Worm (Caenorhabditis elegans) whole organism, L1 larva: Measurements from ENCODE around the gene fbxc-45.

Experiments used
- fos-1 ChIP-seq: fragments of 150-350 bp; optimal IDR thresholded peaks from 2 replicates; lab custom pipeline; 2014; ENCODE audit warnings: missing biosample characterization, missing genetic modification characterization
- nhr-20 ChIP-seq: sonication (generic microtip); optimal IDR thresholded peaks from 2 replicates; lab custom pipeline; 2016; ENCODE audit warnings: mild to moderate bottlenecking, missing genetic modification characterization, missing compliant biosample characterization
- nhr-84 ChIP-seq: sonication (generic microtip); optimal IDR thresholded peaks from 2 replicates; lab custom pipeline; 2017; ENCODE audit warnings: missing biosample characterization, missing genetic modification characterization
- unc-130 ChIP-seq: fragments of 150-350 bp; optimal IDR thresholded peaks from 2 replicates; lab custom pipeline; 2017; ENCODE audit warnings: missing biosample characterization, missing genetic modification characterization, inconsistent platforms
- ztf-11 ChIP-seq, 2 experiments: sonication (generic microtip); optimal IDR thresholded peaks; 2 replicates each; lab custom pipeline; 2016 to 2017; ENCODE audit warnings: missing genetic modification characterization in 2 of 2, missing biosample characterization in 1 of 2, missing compliant biosample characterization in 1 of 2

- TF ChIP-seq nhr-20 (no peak), unc-130 (tag; lab: Kevin White, UChicago) (no peak), nhr-84 (tag; lab: Kevin White, UChicago) (no peak), fos-1 (tag; lab: Kevin White, UChicago) (no peak), ztf-11 (tag; optimal IDR thresholded peaks at IDR 0.05; lab: Kevin White, UChicago) (no peak)
Measured at ce11 chrIV:2892787-2893485, 29.1 kb downstream of the fbxc-45 start.
